Worm (Caenorhabditis elegans) whole organism, L3 larva: ENCODE results near the gene ZK795.3.
A peak's percentile ranks its signal among the peaks of the same experiment; 100 is the strongest.

Experiments used
- R02D3.7 ChIP-seq: fragments of 150-350 bp; optimal IDR thresholded peaks from 2 replicates; lab custom pipeline; 2014; ENCODE audit warnings: missing biosample characterization, missing genetic modification characterization
- ama-1 ChIP-seq: fragments of 150-350 bp; optimal IDR thresholded peaks from 2 replicates; lab custom pipeline; 2018
- ceh-9 ChIP-seq: sonication (generic microtip); optimal IDR thresholded peaks from 2 replicates; lab custom pipeline; 2018; ENCODE audit warnings: missing biosample characterization, missing genetic modification characterization
- daf-12 ChIP-seq: fragments of 150-350 bp; optimal IDR thresholded peaks from 2 replicates; lab custom pipeline; 2014; ENCODE audit warnings: missing biosample characterization, missing genetic modification reagents, missing genetic modification characterization
- eor-1 ChIP-seq, 2 experiments: fragments of 150-350 bp; optimal IDR thresholded peaks; 2 replicates each; lab custom pipeline; 2014 to 2018; ENCODE audit warnings: missing biosample characterization in 2 of 2, missing genetic modification characterization in 2 of 2
- fos-1 ChIP-seq: fragments of 150-350 bp; optimal IDR thresholded peaks from 2 replicates; lab custom pipeline; 2014; ENCODE audit warnings: missing biosample characterization, missing genetic modification characterization
- mdl-1 ChIP-seq: fragments of 150-350 bp; optimal IDR thresholded peaks from 2 replicates; lab custom pipeline; 2014; ENCODE audit warnings: missing biosample characterization, missing genetic modification characterization
- zag-1 ChIP-seq: fragments of 150-350 bp; optimal IDR thresholded peaks from 2 replicates; lab custom pipeline; 2014; ENCODE audit warnings: missing biosample characterization, missing genetic modification characterization

DNA sequence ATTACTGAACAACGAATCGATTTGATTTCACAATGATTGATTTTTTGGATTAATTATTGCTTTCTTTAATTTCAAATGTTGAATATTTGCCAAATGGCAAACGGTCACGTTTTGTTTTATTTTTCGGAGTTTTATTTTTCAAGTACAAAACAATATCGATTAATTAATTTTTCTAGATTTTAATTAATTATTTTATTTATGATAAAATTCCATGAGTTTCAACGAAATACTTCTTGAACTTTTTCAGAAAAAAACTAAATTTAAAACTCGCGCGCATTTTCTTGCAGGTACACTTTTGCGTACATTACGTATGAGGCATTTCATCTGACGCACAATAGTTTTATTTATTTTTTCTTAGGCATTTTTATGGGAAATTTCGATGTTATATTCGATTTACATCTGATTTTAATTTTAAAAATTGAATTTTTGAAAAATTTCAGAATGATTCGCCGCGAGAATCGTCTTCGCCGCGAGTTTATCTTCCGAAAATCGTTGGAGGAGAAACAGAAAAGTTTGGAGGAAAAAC is at the start of gene ZK795.3, which contains the start of gene ZK795.2:
- TF ChIP-seq eor-1 (tag; optimal IDR thresholded peaks at IDR 0.05; lab: Kevin White, UChicago) = peak in 1 of 2 experiments; percentile 18
- no peak for TF ChIP-seq ama-1 (lab: Kevin White, UChicago)
- no peak for TF ChIP-seq ceh-9 (tag; lab: Kevin White, UChicago)
- TF ChIP-seq fos-1 (tag; lab: Kevin White, UChicago) = no peak
- no peak for TF ChIP-seq mdl-1 (tag; lab: Kevin White, UChicago)
- no peak for TF ChIP-seq R02D3.7 (tag; lab: Kevin White, UChicago)
- TF ChIP-seq zag-1 (tag; lab: Kevin White, UChicago) = no peak
- TF ChIP-seq daf-12 (tag; lab: Kevin White, UChicago) = no peak
